Fruit fly (Drosophila melanogaster): ENCODE data around the gene Or22a.

Or22a gene

dm6 chr2L:1556697-1557564 lies 36.6 kb downstream of the Or22a start (continued):
- TF ChIP-seq Elba2 (GFP tag; optimal IDR thresholded peaks at IDR 0.05) = no peak
- no peak for TF ChIP-seq twi (tag; optimal IDR thresholded peaks at IDR 0.05)
- no peak for TF ChIP-seq fd102C (GFP tag; optimal IDR thresholded peaks at IDR 0.05)
- no peak for TF ChIP-seq sc (optimal IDR thresholded peaks at IDR 0.05)
- no peak for TF ChIP-seq sc (GFP tag; optimal IDR thresholded peaks at IDR 0.05)
- TF ChIP-seq CG2712 (tag; optimal IDR thresholded peaks at IDR 0.05) = peak; percentile 62
- TF ChIP-seq eve (GFP tag; optimal IDR thresholded peaks at IDR 0.05) = peak in 1 of 2 experiments; percentile 13
- TF ChIP-seq nau (GFP tag; optimal IDR thresholded peaks at IDR 0.05) = no peak
- peak; percentile 71 for TF ChIP-seq row (GFP tag; IDR thresholded peaks at IDR 0.05)
- TF ChIP-seq Lhr (GFP tag; optimal IDR thresholded peaks at IDR 0.05) = no peak
- TF ChIP-seq bbx (GFP tag; IDR thresholded peaks at IDR 0.05; ENCODE audit: partially characterized antibody) = no peak
- TF ChIP-seq CG10147 (GFP tag; optimal IDR thresholded peaks at IDR 0.05) = no peak
- no peak for TF ChIP-seq zen2 (GFP tag; IDR thresholded peaks at IDR 0.05; ENCODE audit: partially characterized antibody)
- TF ChIP-seq Ets97D (GFP tag; optimal IDR thresholded peaks at IDR 0.05) = no peak
- no peak for TF ChIP-seq pita (GFP tag; optimal IDR thresholded peaks at IDR 0.05)
- no peak for TF ChIP-seq tna (GFP tag; IDR thresholded peaks at IDR 0.05; ENCODE audit: partially characterized antibody)
- peak; percentile 21 for TF ChIP-seq fd96Cb (tag; optimal IDR thresholded peaks at IDR 0.05)
- TF ChIP-seq dan (GFP tag; IDR thresholded peaks at IDR 0.05) = no peak
- TF ChIP-seq gro (GFP tag; optimal IDR thresholded peaks at IDR 0.05) = no peak
- peak; percentile 2 for TF ChIP-seq CG1602 (GFP tag; optimal IDR thresholded peaks at IDR 0.05)
- peak; percentile 16 for TF ChIP-seq Sox100B (GFP tag; optimal IDR thresholded peaks at IDR 0.05)
- TF ChIP-seq kah (GFP tag; optimal IDR thresholded peaks at IDR 0.05) = no peak
- TF ChIP-seq CG17912 (GFP tag; optimal IDR thresholded peaks at IDR 0.05) = no peak
- TF ChIP-seq CG34224 (GFP tag; IDR thresholded peaks at IDR 0.05; ENCODE audit: partially characterized antibody) = no peak
- no peak for TF ChIP-seq Atf3 (GFP tag; optimal IDR thresholded peaks at IDR 0.05)
- no peak for TF ChIP-seq CG12299 (tag; optimal IDR thresholded peaks at IDR 0.05)
- no peak for TF ChIP-seq schlank (tag; optimal IDR thresholded peaks at IDR 0.05)
- no peak for TF ChIP-seq ftz-f1 (GFP tag; optimal IDR thresholded peaks at IDR 0.05)
- TF ChIP-seq Mes4 (GFP tag; optimal IDR thresholded peaks at IDR 0.05) = no peak
- TF ChIP-seq CG3726 (GFP tag; IDR thresholded peaks at IDR 0.05) = no peak
- TF ChIP-seq dpn (GFP tag; optimal IDR thresholded peaks at IDR 0.05) = no peak
- TF ChIP-seq Chrac-16 (GFP tag; optimal IDR thresholded peaks at IDR 0.05) = no peak
- no peak for TF ChIP-seq Pdp1 (GFP tag; optimal IDR thresholded peaks at IDR 0.05)
- TF ChIP-seq CG2875 (GFP tag; optimal IDR thresholded peaks at IDR 0.05) = no peak
- TF ChIP-seq onecut (GFP tag; IDR thresholded peaks at IDR 0.05) = 0 out of 2 replicates have a peak, but pooled peaks have one; percentile 29
- no peak for TF ChIP-seq CG18764 (GFP tag; optimal IDR thresholded peaks at IDR 0.05)
- TF ChIP-seq fru (optimal IDR thresholded peaks at IDR 0.05) = peak; percentile 49
- no peak for TF ChIP-seq ara (GFP tag; IDR thresholded peaks at IDR 0.05)
- TF ChIP-seq dati (GFP tag; IDR thresholded peaks at IDR 0.05) = no peak
- TF ChIP-seq danr (GFP tag; IDR thresholded peaks at IDR 0.05) = no peak
- no peak for TF ChIP-seq HLH4C (GFP tag; IDR thresholded peaks at IDR 0.05; ENCODE audit: partially characterized antibody)
- TF ChIP-seq org-1 (GFP tag; optimal IDR thresholded peaks at IDR 0.05) = no peak
- TF ChIP-seq CG18476 (GFP tag; optimal IDR thresholded peaks at IDR 0.05) = no peak
- no peak for TF ChIP-seq gcm (GFP tag; optimal IDR thresholded peaks at IDR 0.05)
- no peak for TF ChIP-seq slbo (GFP tag; IDR thresholded peaks at IDR 0.05)
- no peak for TF ChIP-seq Sry-β (GFP tag; optimal IDR thresholded peaks at IDR 0.05)
- TF ChIP-seq CG6765 (GFP tag; optimal IDR thresholded peaks at IDR 0.05) = no peak
- TF ChIP-seq lab (GFP tag; optimal IDR thresholded peaks at IDR 0.05) = no peak
- TF ChIP-seq D19B (GFP tag; optimal IDR thresholded peaks at IDR 0.05) = no peak
